Worm (Caenorhabditis elegans) whole organism, L3 larva: Measurements from ENCODE around the gene srh-145.

Source experiments
- R02D3.7 ChIP-seq: fragments of 150-350 bp; optimal IDR thresholded peaks from 2 replicates; lab custom pipeline; 2014; ENCODE audit warnings: missing biosample characterization, missing genetic modification characterization
- ZK546.5 ChIP-seq: sonication (generic microtip); optimal IDR thresholded peaks from 2 replicates; lab custom pipeline; 2017; ENCODE audit warnings: missing biosample characterization, missing genetic modification characterization
- ceh-16 ChIP-seq: sonication (generic microtip); optimal IDR thresholded peaks from 2 replicates; lab custom pipeline; 2017; ENCODE audit warnings: missing biosample characterization, missing genetic modification characterization
- ceh-28 ChIP-seq: fragments of 150-350 bp; optimal IDR thresholded peaks from 2 replicates; lab custom pipeline; 2014; ENCODE audit warnings: missing biosample characterization, missing genetic modification reagents, missing genetic modification characterization
- ceh-82 ChIP-seq: fragments of 150-350 bp; optimal IDR thresholded peaks from 2 replicates; lab custom pipeline; 2014; ENCODE audit warnings: missing biosample characterization, missing genetic modification characterization
- daf-12 ChIP-seq: fragments of 150-350 bp; optimal IDR thresholded peaks from 2 replicates; lab custom pipeline; 2014; ENCODE audit warnings: missing biosample characterization, missing genetic modification reagents, missing genetic modification characterization
- egl-27 ChIP-seq: sonication (generic microtip); optimal IDR thresholded peaks from 4 replicates; lab custom pipeline; 2017; ENCODE audit warnings: missing biosample characterization, missing genetic modification reagents, missing genetic modification characterization
- elt-1 ChIP-seq: fragments of 150-350 bp; optimal IDR thresholded peaks from 2 replicates; lab custom pipeline; 2014; ENCODE audit warnings: missing biosample characterization, missing genetic modification characterization
- elt-2 ChIP-seq: sonication (generic microtip); optimal IDR thresholded peaks from 2 replicates; lab custom pipeline; 2016; ENCODE audit warnings: missing genetic modification reagents, mild to moderate bottlenecking, missing genetic modification characterization, missing compliant biosample characterization
- eor-1 ChIP-seq, 2 experiments: fragments of 150-350 bp; optimal IDR thresholded peaks; 2 replicates each; lab custom pipeline; 2014 to 2018; ENCODE audit warnings: missing biosample characterization in 2 of 2, missing genetic modification characterization in 2 of 2
- fkh-10 ChIP-seq: sonication (generic microtip); optimal IDR thresholded peaks from 2 replicates; lab custom pipeline; 2017; ENCODE audit warnings: missing biosample characterization, missing genetic modification reagents, missing genetic modification characterization
- fos-1 ChIP-seq: fragments of 150-350 bp; optimal IDR thresholded peaks from 2 replicates; lab custom pipeline; 2014; ENCODE audit warnings: missing biosample characterization, missing genetic modification characterization
- hmg-11 ChIP-seq: sonication (generic microtip); optimal IDR thresholded peaks from 2 replicates; lab custom pipeline; 2016; ENCODE audit warnings: missing genetic modification characterization, missing compliant biosample characterization
- jun-1 ChIP-seq: fragments of 150-350 bp; optimal IDR thresholded peaks from 2 replicates; lab custom pipeline; 2014; ENCODE audit warnings: missing biosample characterization, missing genetic modification reagents, missing genetic modification characterization
- lin-15B ChIP-seq: fragments of 150-350 bp; optimal IDR thresholded peaks from 2 replicates; lab custom pipeline; 2014; ENCODE audit warnings: missing biosample characterization, missing genetic modification characterization
- lin-39 ChIP-seq: fragments of 150-350 bp; optimal IDR thresholded peaks from 2 replicates; lab custom pipeline; 2018; ENCODE audit warnings: missing biosample characterization, missing genetic modification reagents, missing genetic modification characterization
- lsy-12 ChIP-seq: sonication (generic microtip); optimal IDR thresholded peaks from 2 replicates; lab custom pipeline; 2016; ENCODE audit warnings: mild to moderate bottlenecking, missing genetic modification characterization, missing compliant biosample characterization
- mdl-1 ChIP-seq: fragments of 150-350 bp; optimal IDR thresholded peaks from 2 replicates; lab custom pipeline; 2014; ENCODE audit warnings: missing biosample characterization, missing genetic modification characterization
- mml-1 ChIP-seq: fragments of 150-350 bp; sonication (generic microtip); optimal IDR thresholded peaks from 3 replicates; lab custom pipeline; 2014; ENCODE audit warnings: missing biosample characterization, missing genetic modification characterization
- nfya-1 ChIP-seq: sonication (generic microtip); optimal IDR thresholded peaks from 2 replicates; lab custom pipeline; 2017; ENCODE audit warnings: missing genetic modification characterization, mild to moderate bottlenecking, missing compliant biosample characterization, antibody characterized with exemption, moderate library complexity; ENCODE audit not compliant: insufficient read depth
- nhr-11 ChIP-seq: fragments of 150-350 bp; optimal IDR thresholded peaks from 2 replicates; lab custom pipeline; 2014; ENCODE audit warnings: missing biosample characterization, missing genetic modification characterization
- nhr-12 ChIP-seq: fragments of 150-350 bp; optimal IDR thresholded peaks from 2 replicates; lab custom pipeline; 2014; ENCODE audit warnings: missing biosample characterization, missing genetic modification characterization
- nhr-23 ChIP-seq: fragments of 150-350 bp; optimal IDR thresholded peaks from 2 replicates; lab custom pipeline; 2014; ENCODE audit warnings: missing biosample characterization, missing genetic modification reagents, missing genetic modification characterization
- nhr-237 ChIP-seq: fragments of 150-350 bp; optimal IDR thresholded peaks from 2 replicates; lab custom pipeline; 2014; ENCODE audit warnings: missing biosample characterization, missing genetic modification characterization
- nhr-25 ChIP-seq: sonication (generic microtip); optimal IDR thresholded peaks from 2 replicates; lab custom pipeline; 2017; ENCODE audit warnings: missing biosample characterization, missing genetic modification characterization
- nhr-43 ChIP-seq: sonication (generic microtip); optimal IDR thresholded peaks from 2 replicates; lab custom pipeline; 2016; ENCODE audit warnings: mild to moderate bottlenecking, missing genetic modification characterization, missing compliant biosample characterization; ENCODE audit not compliant: poor library complexity, severe bottlenecking
- nhr-67 ChIP-seq: fragments of 150-350 bp; optimal IDR thresholded peaks from 2 replicates; lab custom pipeline; 2014; ENCODE audit warnings: missing biosample characterization, missing genetic modification characterization
- nhr-77 ChIP-seq: fragments of 150-350 bp; optimal IDR thresholded peaks from 2 replicates; lab custom pipeline; 2014; ENCODE audit warnings: missing biosample characterization, missing genetic modification characterization
- pha-4 ChIP-seq: fragments of 150-350 bp; optimal IDR thresholded peaks from 2 replicates; lab custom pipeline; 2014; ENCODE audit warnings: missing biosample characterization, missing genetic modification reagents, missing genetic modification characterization
- pqm-1 ChIP-seq: fragments of 150-350 bp; optimal IDR thresholded peaks from 2 replicates; lab custom pipeline; 2017; ENCODE audit warnings: missing biosample characterization, missing genetic modification characterization, inconsistent platforms
- sea-2 ChIP-seq: fragments of 150-350 bp; sonication (generic microtip); optimal IDR thresholded peaks from 4 replicates; lab custom pipeline; 2014; ENCODE audit warnings: missing biosample characterization, missing genetic modification reagents, missing genetic modification characterization
- skn-1 ChIP-seq: fragments of 150-350 bp; optimal IDR thresholded peaks from 2 replicates; lab custom pipeline; 2014; ENCODE audit warnings: missing biosample characterization, missing genetic modification characterization
- snpc-4 ChIP-seq: fragments of 150-350 bp; optimal IDR thresholded peaks from 2 replicates; lab custom pipeline; 2014; ENCODE audit warnings: missing biosample characterization, missing genetic modification characterization
- unc-39 ChIP-seq: sonication (generic microtip); optimal IDR thresholded peaks from 4 replicates; lab custom pipeline; 2017; ENCODE audit warnings: missing biosample characterization, missing genetic modification characterization
- ztf-4 ChIP-seq: fragments of 150-350 bp; optimal IDR thresholded peaks from 2 replicates; lab custom pipeline; 2014; ENCODE audit warnings: missing biosample characterization, missing genetic modification characterization

The srh-145 gene

DNA sequence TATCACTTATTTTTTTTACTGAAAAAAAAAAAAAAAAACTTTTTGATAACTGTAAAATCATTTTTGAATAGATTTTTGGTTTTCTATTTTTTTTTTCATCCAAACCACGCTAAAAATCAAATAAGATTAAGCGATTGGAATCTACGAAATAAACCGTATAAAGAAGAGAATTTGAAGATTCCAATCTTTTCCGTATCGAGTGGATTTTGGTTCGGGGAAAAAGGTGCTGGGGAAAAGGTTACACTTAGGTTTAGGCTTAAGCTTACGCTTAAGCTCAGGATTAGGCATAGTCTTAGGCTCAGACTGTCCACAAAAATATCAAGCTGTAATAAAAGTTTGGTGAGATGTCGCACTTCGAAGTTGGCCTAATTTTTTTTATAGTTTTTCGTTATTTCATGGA lies 14.8 kb upstream of the srh-145 start, which contains the start of gene F13A7.12:
F13A7.12 (plus strand) TSS at position 301 of the 400 bp plus-strand sequence.
- no peak for TF ChIP-seq nfya-1 (tag; lab: Kevin White, UChicago)

ce11 chrV:16399388-16399787 lies 11.1 kb upstream of the srh-145 start, which contains the start of gene sre-36:
sre-36 (plus strand) TSS chrV:16399688.
- TF ChIP-seq nhr-237 (tag; lab: Kevin White, UChicago) (no peak), lin-15B (tag; lab: Kevin White, UChicago) (no peak), mml-1 (no peak), nhr-43 (tag; lab: Kevin White, UChicago) (no peak), snpc-4 (tag; lab: Kevin White, UChicago) (no peak)

ce11 chrV:16401519-16401918 lies 9.0 kb upstream of the srh-145 start, which contains the start of gene F13A7.14:
F13A7.14 (plus strand) TSS chrV:16401891.
- TF ChIP-seq nhr-23 (tag; lab: Kevin White, UChicago) (peak; percentile 81), nhr-237 (tag; lab: Kevin White, UChicago) (no peak), pha-4 (peak; percentile 73), fos-1 (tag; lab: Kevin White, UChicago) (no peak), mdl-1 (tag; lab: Kevin White, UChicago) (no peak), R02D3.7 (tag; lab: Kevin White, UChicago) (peak; percentile 59), jun-1 (tag; lab: Kevin White, UChicago) (no peak), hmg-11 (tag; lab: Kevin White, UChicago) (peak; percentile 63), lin-39 (tag; lab: Kevin White, UChicago) (peak; percentile 65), elt-1 (peak; percentile 17), egl-27 (tag; lab: Kevin White, UChicago) (no peak), nhr-43 (tag; lab: Kevin White, UChicago) (peak; percentile 90), pqm-1 (tag; lab: Kevin White, UChicago) (peak; percentile 26), nfya-1 (tag; lab: Kevin White, UChicago) (peak; percentile 83), ZK546.5 (tag; lab: Kevin White, UChicago) (no peak), sea-2 (GFP tag; lab: Kevin White, UChicago) (no peak), lsy-12 (tag; lab: Kevin White, UChicago) (peak; percentile 73), fkh-10 (GFP tag; lab: Kevin White, UChicago) (peak; percentile 14), snpc-4 (tag; lab: Kevin White, UChicago) (peak; percentile 88), lin-15B (tag; lab: Kevin White, UChicago) (peak; percentile 76), elt-2 (tag; lab: Kevin White, UChicago) (peak; percentile 41), eor-1 (tag; optimal IDR thresholded peaks at IDR 0.05; lab: Kevin White, UChicago) (no peak), ztf-4 (tag; lab: Kevin White, UChicago) (no peak), ceh-28 (tag; lab: Kevin White, UChicago) (peak; percentile 16), nhr-12 (tag; lab: Kevin White, UChicago) (no peak), nhr-25 (peak; percentile 45), skn-1 (tag; lab: Kevin White, UChicago) (peak; percentile 29), ceh-16 (tag; lab: Kevin White, UChicago) (no peak)
- TF ChIP-seq, all 47 proteins: peak for 17

- TF ChIP-seq unc-39 (no peak), nhr-12 (tag; lab: Kevin White, UChicago) (no peak), nhr-67 (tag; lab: Kevin White, UChicago) (no peak), ceh-28 (tag; lab: Kevin White, UChicago) (no peak), elt-1 (no peak), ceh-82 (tag; lab: Kevin White, UChicago) (no peak), pha-4 (no peak), mdl-1 (tag; lab: Kevin White, UChicago) (no peak), hmg-11 (tag; lab: Kevin White, UChicago) (no peak), sea-2 (GFP tag; lab: Kevin White, UChicago) (no peak), jun-1 (tag; lab: Kevin White, UChicago) (no peak), ZK546.5 (tag; lab: Kevin White, UChicago) (no peak), daf-12 (tag; lab: Kevin White, UChicago) (no peak), ceh-16 (tag; lab: Kevin White, UChicago) (no peak), nhr-77 (tag; lab: Kevin White, UChicago) (no peak), nhr-11 (no peak), egl-27 (tag; lab: Kevin White, UChicago) (no peak), eor-1 (tag; optimal IDR thresholded peaks at IDR 0.05; lab: Kevin White, UChicago) (no peak), fos-1 (tag; lab: Kevin White, UChicago) (no peak), mml-1 (no peak)
These were observed 6.5 kb upstream of the srh-145 start, which contains the start of gene syp-1 for ce11 chrV:16403974-16404373. syp-1 (plus strand) TSS chrV:16404274.
